Fruit fly (Drosophila melanogaster): ENCODE data around the gene CG14104.

DNA sequence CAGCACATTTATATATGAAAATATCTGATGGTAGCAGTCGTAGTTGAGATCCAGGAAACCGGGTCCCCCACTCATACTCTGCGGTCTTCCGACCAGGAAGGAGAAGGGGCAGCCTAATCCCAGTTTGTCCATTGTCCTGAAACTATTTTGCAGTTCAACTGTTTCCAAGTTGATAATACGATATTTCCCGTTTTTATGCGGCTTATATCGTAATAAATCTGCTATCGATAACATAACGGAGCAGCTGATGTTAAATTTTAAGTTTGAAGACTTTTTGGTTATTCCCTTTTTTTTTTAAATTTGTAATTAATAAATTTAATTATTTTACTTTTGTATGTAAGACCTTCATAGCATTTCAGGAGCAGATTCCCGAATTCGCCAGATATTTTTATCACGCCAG lies 5.9 kb downstream of the CG14104 start, which contains the start of gene CG14102:
- TF ChIP-seq Vsx2 (GFP tag; optimal IDR thresholded peaks at IDR 0.05; ENCODE audit: partially characterized antibody) (no peak), Rel (GFP tag; optimal IDR thresholded peaks at IDR 0.05) (no peak), Rel (tag; optimal IDR thresholded peaks at IDR 0.05) (no peak), Hnf4 (GFP tag; optimal IDR thresholded peaks at IDR 0.05) (no peak), br (GFP tag; optimal IDR thresholded peaks at IDR 0.05) (no peak), Dfd (GFP tag; optimal IDR thresholded peaks at IDR 0.05) (no peak), tai (GFP tag; optimal IDR thresholded peaks at IDR 0.05) (no peak), usp (GFP tag; optimal IDR thresholded peaks at IDR 0.05) (no peak), psq (GFP tag; optimal IDR thresholded peaks at IDR 0.05) (no peak), ey (GFP tag; optimal IDR thresholded peaks at IDR 0.05) (no peak)
